Fruit fly (Drosophila melanogaster) whole organism, embryonic: ENCODE data around the gene CG32147.

Experiments
- Atf-2 ChIP-seq: fragments of 200-800 bp; sonication (Bioruptor generic); optimal IDR thresholded peaks from 2 replicates; lab custom pipeline; 2016; ENCODE audit warnings: missing biosample characterization, missing genetic modification characterization
- Awh ChIP-seq: fragments of 200-800 bp; sonication (Bioruptor generic); IDR thresholded peaks from 2 replicates; pipeline ENCODE4, ENCODE4 v1.3.6; 2022; ENCODE audit warnings: missing biosample characterization, missing genetic modification characterization
- CG10462 ChIP-seq: fragments of 200-800 bp; sonication (Bioruptor generic); optimal IDR thresholded peaks from 2 replicates; lab custom pipeline; 2016; ENCODE audit warnings: missing biosample characterization, missing genetic modification characterization
- CG11093 ChIP-seq: fragments of 200-800 bp; sonication (Bioruptor generic); IDR thresholded peaks from 3 replicates; pipeline ENCODE4 v1.3.6; 2022; ENCODE audit warnings: missing biosample characterization, missing genetic modification characterization
- CG12236 ChIP-seq: fragments of 200-800 bp; sonication (Bioruptor generic); optimal IDR thresholded peaks from 2 replicates; lab custom pipeline; 2016; ENCODE audit warnings: missing biosample characterization, missing genetic modification characterization
- CG12769 ChIP-seq: fragments of 200-800 bp; sonication (Bioruptor generic); optimal IDR thresholded peaks from 2 replicates; lab custom pipeline; 2019; ENCODE audit warnings: missing biosample characterization, mild to moderate bottlenecking, missing genetic modification characterization, moderate library complexity
- CG13624 ChIP-seq: fragments of 200-800 bp; sonication (Bioruptor generic); optimal IDR thresholded peaks from 2 replicates; lab custom pipeline; 2016; ENCODE audit warnings: missing biosample characterization, missing genetic modification characterization
- CG1529 ChIP-seq: fragments of 200-800 bp; sonication (Bioruptor generic); optimal IDR thresholded peaks from 3 replicates; lab custom pipeline; 2018; ENCODE audit warnings: missing biosample characterization, missing genetic modification characterization
- CG16815 ChIP-seq: fragments of 200-800 bp; sonication (Bioruptor generic); optimal IDR thresholded peaks from 3 replicates; lab custom pipeline; 2017; ENCODE audit warnings: missing biosample characterization, mild to moderate bottlenecking, missing genetic modification characterization
- CG17328 ChIP-seq: fragments of 200-800 bp; sonication (Bioruptor generic); IDR thresholded peaks from 2 replicates; pipeline ENCODE4 v1.3.6; 2022; ENCODE audit warnings: missing biosample characterization, missing genetic modification characterization
- CG17361 ChIP-seq: fragments of 200-800 bp; sonication (Bioruptor generic); IDR thresholded peaks from 3 replicates; pipeline ENCODE4 v1.3.6; 2022; ENCODE audit warnings: missing biosample characterization, missing genetic modification characterization
- CG2678 ChIP-seq: fragments of 200-800 bp; sonication (Bioruptor generic); optimal IDR thresholded peaks from 3 replicates; lab custom pipeline; 2019; ENCODE audit warnings: missing biosample characterization, mild to moderate bottlenecking, missing genetic modification characterization, moderate library complexity
- CG31224 ChIP-seq: fragments of 200-800 bp; sonication (Bioruptor generic); IDR thresholded peaks from 2 replicates; pipeline ENCODE4 v1.3.6; 2022; ENCODE audit warnings: missing biosample characterization, missing genetic modification characterization
- CG32532 ChIP-seq: fragments of 200-800 bp; sonication (Bioruptor generic); IDR thresholded peaks from 2 replicates; pipeline ENCODE4 v1.3.6; 2022; ENCODE audit warnings: missing biosample characterization, missing genetic modification characterization
- CG33557 ChIP-seq: fragments of 200-800 bp; sonication (Bioruptor generic); optimal IDR thresholded peaks from 2 replicates; lab custom pipeline; 2019; ENCODE audit warnings: missing biosample characterization, mild to moderate bottlenecking, missing genetic modification characterization, moderate library complexity
- CG3407 ChIP-seq: fragments of 200-800 bp; sonication (Bioruptor generic); optimal IDR thresholded peaks from 2 replicates; lab custom pipeline; 2018; ENCODE audit warnings: missing biosample characterization, mild to moderate bottlenecking, missing genetic modification characterization
- CG34422 ChIP-seq: fragments of 200-800 bp; sonication (Bioruptor generic); IDR thresholded peaks from 3 replicates; pipeline ENCODE4 v1.3.6; 2022; ENCODE audit warnings: missing biosample characterization, missing genetic modification characterization
- CG3995 ChIP-seq: fragments of 200-800 bp; sonication (Bioruptor generic); optimal IDR thresholded peaks from 3 replicates; lab custom pipeline; 2016; ENCODE audit warnings: missing biosample characterization, missing genetic modification characterization
- CG4730 ChIP-seq: fragments of 200-800 bp; sonication (Bioruptor generic); IDR thresholded peaks from 2 replicates; pipeline ENCODE4 v1.3.6; 2022; ENCODE audit warnings: missing biosample characterization, missing genetic modification characterization
- CG6689 ChIP-seq: fragments of 200-800 bp; sonication (Bioruptor generic); IDR thresholded peaks from 2 replicates; pipeline ENCODE4 v1.3.6; 2022; ENCODE audit warnings: missing biosample characterization, missing genetic modification characterization
- CG9727 ChIP-seq: fragments of 200-800 bp; sonication (Bioruptor generic); optimal IDR thresholded peaks from 3 replicates; lab custom pipeline; 2017; ENCODE audit warnings: missing biosample characterization, mild to moderate bottlenecking, missing genetic modification characterization
- CG9797 ChIP-seq: fragments of 200-800 bp; sonication (Bioruptor generic); optimal IDR thresholded peaks from 3 replicates; lab custom pipeline; 2018; ENCODE audit warnings: missing biosample characterization, mild to moderate bottlenecking, missing genetic modification characterization
- CkIIα-i1 ChIP-seq: fragments of 200-800 bp; sonication (Bioruptor generic); IDR thresholded peaks from 2 replicates; pipeline ENCODE4 v1.3.6; 2022; ENCODE audit warnings: missing biosample characterization, missing genetic modification characterization
- Dip3 ChIP-seq: fragments of 200-800 bp; sonication (Bioruptor generic); optimal IDR thresholded peaks from 3 replicates; lab custom pipeline; 2016; ENCODE audit warnings: missing biosample characterization, missing genetic modification characterization
- HLH3B ChIP-seq: fragments of 200-800 bp; sonication (Bioruptor generic); IDR thresholded peaks from 2 replicates; pipeline ENCODE4 v1.3.6; 2022; ENCODE audit warnings: missing biosample characterization, missing genetic modification characterization
- HmgZ ChIP-seq: fragments of 200-800 bp; sonication (Bioruptor generic); optimal IDR thresholded peaks from 2 replicates; lab custom pipeline; 2018; ENCODE audit warnings: missing biosample characterization, mild to moderate bottlenecking, missing genetic modification characterization
- Kr ChIP-seq: fragments of 200-800 bp; sonication (Bioruptor generic); optimal IDR thresholded peaks from 2 replicates; lab custom pipeline; 2017; ENCODE audit warnings: missing biosample characterization, mild to moderate bottlenecking, missing genetic modification characterization
- MBD-R2 ChIP-seq: fragments of 200-800 bp; sonication (Bioruptor generic); IDR thresholded peaks from 2 replicates; pipeline ENCODE4 v1.3.6; 2022; ENCODE audit warnings: missing biosample characterization, missing genetic modification characterization
- Meics ChIP-seq: fragments of 200-800 bp; sonication (Bioruptor generic); optimal IDR thresholded peaks from 2 replicates; lab custom pipeline; 2017; ENCODE audit warnings: missing biosample characterization, mild to moderate bottlenecking, missing genetic modification characterization
- Neu2 ChIP-seq: fragments of 200-800 bp; sonication (Bioruptor generic); optimal IDR thresholded peaks from 3 replicates; lab custom pipeline; 2016; ENCODE audit warnings: missing biosample characterization, missing genetic modification characterization, borderline replicate concordance
- Nf-YC ChIP-seq: fragments of 200-800 bp; optimal IDR thresholded peaks from 3 replicates; lab custom pipeline; 2019; ENCODE audit warnings: missing biosample characterization, mild to moderate bottlenecking, missing genetic modification characterization, moderate library complexity
- Scr ChIP-seq: fragments of 200-800 bp; sonication (Bioruptor generic); IDR thresholded peaks from 2 replicates; pipeline ENCODE4 v1.3.6; 2022; ENCODE audit warnings: missing biosample characterization, missing genetic modification characterization; ENCODE audit not compliant: partially characterized antibody
- ap ChIP-seq: fragments of 200-800 bp; sonication (Bioruptor generic); IDR thresholded peaks from 2 replicates; pipeline ENCODE4 v1.3.6; 2022; ENCODE audit warnings: missing biosample characterization, missing genetic modification characterization
- bcd ChIP-seq: fragments of 200-800 bp; sonication (Bioruptor generic); optimal IDR thresholded peaks from 2 replicates; lab custom pipeline; 2017; ENCODE audit warnings: missing biosample characterization, mild to moderate bottlenecking, missing genetic modification characterization
- br ChIP-seq: fragments of >200 bp; optimal IDR thresholded peaks from 2 replicates; lab custom pipeline; 2017
- btn ChIP-seq: fragments of 200-800 bp; sonication (Bioruptor generic); optimal IDR thresholded peaks from 2 replicates; lab custom pipeline; 2016; ENCODE audit warnings: missing biosample characterization, missing genetic modification characterization
- cad ChIP-seq: fragments of >200 bp; optimal IDR thresholded peaks from 2 replicates; lab custom pipeline; 2017; ENCODE audit warnings: missing biosample characterization, missing genetic modification characterization
- corto ChIP-seq: fragments of 200-800 bp; sonication (Bioruptor generic); optimal IDR thresholded peaks from 2 replicates; lab custom pipeline; 2016; ENCODE audit warnings: missing biosample characterization, mild to moderate bottlenecking, missing genetic modification characterization, moderate library complexity
- crol ChIP-seq: fragments of 200-800 bp; sonication (Bioruptor generic); IDR thresholded peaks from 2 replicates; pipeline ENCODE4 v1.3.6; 2022; ENCODE audit warnings: missing biosample characterization, missing genetic modification characterization
- lola ChIP-seq, 3 experiments: fragments of >200 bp in 2 of 3; fragments of 200-800 bp in 1 of 3; sonication (Bioruptor generic) in 1 of 3; optimal IDR thresholded peaks; 2 replicates each; lab custom pipeline; 2017 to 2019; ENCODE audit warnings: missing biosample characterization in 3 of 3, missing genetic modification characterization in 3 of 3, mild to moderate bottlenecking in 1 of 3, moderate library complexity in 1 of 3
- pan ChIP-seq, 4 experiments: fragments of >200 bp in 3 of 4; fragments of 200-800 bp in 1 of 4; sonication (Bioruptor generic) in 1 of 4; optimal IDR thresholded peaks in 3 of 4; IDR thresholded peaks in 1 of 4; 2 replicates each; pipeline versions ENCODE4 v1.3.6 to Lab custom; 2017 to 2022; ENCODE audit warnings: missing biosample characterization in 2 of 4, missing genetic modification characterization in 2 of 4, mixed read lengths in 1 of 4
- prd ChIP-seq, 3 experiments: fragments of >200 bp in 2 of 3; fragments of 200-800 bp in 1 of 3; sonication (Bioruptor generic) in 1 of 3; optimal IDR thresholded peaks in 2 of 3; IDR thresholded peaks in 1 of 3; 2 replicates in 2 of 3; 3 replicates in 1 of 3; pipeline versions ENCODE4 v1.3.6 to Lab custom; 2017 to 2022; ENCODE audit warnings: missing biosample characterization in 1 of 3, missing genetic modification characterization in 1 of 3
- ranshi ChIP-seq: fragments of 200-800 bp; sonication (Bioruptor generic); IDR thresholded peaks from 2 replicates; pipeline ENCODE4 v1.3.6; 2022; ENCODE audit warnings: missing biosample characterization, missing genetic modification characterization
- sens-2 ChIP-seq: fragments of 200-800 bp; sonication (Bioruptor generic); IDR thresholded peaks from 2 replicates; pipeline ENCODE4 v1.3.6; 2022; ENCODE audit warnings: missing biosample characterization, missing genetic modification characterization
- ssp ChIP-seq: fragments of 200-800 bp; sonication (Bioruptor generic); IDR thresholded peaks from 2 replicates; pipeline ENCODE4 v1.3.6; 2022; ENCODE audit warnings: missing biosample characterization, missing genetic modification characterization
- tio ChIP-seq: fragments of 200-800 bp; sonication (Bioruptor generic); optimal IDR thresholded peaks from 2 replicates; lab custom pipeline; 2017; ENCODE audit warnings: missing biosample characterization, missing genetic modification characterization, inconsistent platforms
- twi ChIP-seq: fragments of 200-800 bp; optimal IDR thresholded peaks from 2 replicates; lab custom pipeline; 2019; ENCODE audit warnings: missing biosample characterization, mild to moderate bottlenecking, missing genetic modification characterization, moderate library complexity
- vvl ChIP-seq: fragments of 200-800 bp; sonication (Bioruptor generic); IDR thresholded peaks from 2 replicates; pipeline ENCODE4 v1.3.6; 2022; ENCODE audit warnings: missing biosample characterization, missing genetic modification characterization

Gene CG32147

dm6 chr3L:15172404-15173055 lies 28.7 kb upstream of the CG32147 start (continued):
- no peak for TF ChIP-seq sens-2 (GFP tag; lab: Robert Waterston, UW)
- TF ChIP-seq CG6689 (GFP tag; lab: Robert Waterston, UW), result no peak
- no peak for TF ChIP-seq vvl (GFP tag; lab: Robert Waterston, UW)
- no peak for TF ChIP-seq MBD-R2 (GFP tag; lab: Robert Waterston, UW)
- TF ChIP-seq HLH3B (GFP tag; lab: Robert Waterston, UW), result no peak
- no peak for TF ChIP-seq CG12236 (GFP tag; lab: Kevin White, UChicago)
- no peak for TF ChIP-seq CG10462 (GFP tag; lab: Kevin White, UChicago)
- no peak for TF ChIP-seq CG3407
- TF ChIP-seq CG32532 (GFP tag; lab: Robert Waterston, UW), result no peak
- TF ChIP-seq CG4730 (GFP tag; lab: Robert Waterston, UW), result no peak
- TF ChIP-seq tio (GFP tag; lab: Kevin White, UChicago), result no peak
- TF ChIP-seq btn (GFP tag; lab: Kevin White, UChicago), result no peak
- TF ChIP-seq Nf-YC (tag; lab: Kevin White, UChicago), result no peak
- no peak for TF ChIP-seq CkIIα-i1 (GFP tag; lab: Robert Waterston, UW)

- TF ChIP-seq CG34422 (GFP tag; lab: Robert Waterston, UW), result no peak
- no peak for TF ChIP-seq HmgZ
- TF ChIP-seq prd (optimal IDR thresholded peaks at IDR 0.05; lab: Kevin White, UChicago), result no peak
- no peak for TF ChIP-seq prd (GFP tag; IDR thresholded peaks at IDR 0.05; lab: Robert Waterston, UW)
- no peak for TF ChIP-seq Kr (GFP tag; lab: Kevin White, UChicago)
- TF ChIP-seq Dip3 (GFP tag; lab: Kevin White, UChicago), result no peak
- TF ChIP-seq CG3995 (GFP tag; lab: Kevin White, UChicago), result no peak
- peak; percentile 4 for TF ChIP-seq bcd (GFP tag; lab: Kevin White, UChicago)
- no peak for TF ChIP-seq pan (optimal IDR thresholded peaks at IDR 0.05; lab: Kevin White, UChicago)
- TF ChIP-seq pan (GFP tag; optimal IDR thresholded peaks at IDR 0.05 in 1 of 2, IDR thresholded peaks at IDR 0.05 in 1 of 2), result no peak
- TF ChIP-seq CG17361, result no peak
- TF ChIP-seq CG9797, result no peak
- peak; percentile 87 for TF ChIP-seq Nf-YC (tag; lab: Kevin White, UChicago)
- TF ChIP-seq ssp, result no peak
- TF ChIP-seq cad (GFP tag; lab: Kevin White, UChicago), result no peak
- TF ChIP-seq corto (GFP tag; lab: Kevin White, UChicago), result no peak
- no peak for TF ChIP-seq br (lab: Kevin White, UChicago)
- peak; percentile 66; the same call in 1 of the 2 replicates for TF ChIP-seq crol (GFP tag; lab: Robert Waterston, UW)
- no peak for TF ChIP-seq CG31224
- no peak for TF ChIP-seq Awh (GFP tag; lab: Robert Waterston, UW)
- TF ChIP-seq lola (GFP tag; optimal IDR thresholded peaks at IDR 0.05; lab: Kevin White, UChicago), result no peak
- no peak for TF ChIP-seq CG17328
- peak; percentile 4; the same call in 1 of the 2 replicates for TF ChIP-seq ranshi (GFP tag; lab: Robert Waterston, UW)
- no peak for TF ChIP-seq ap (GFP tag; lab: Robert Waterston, UW)
- TF ChIP-seq Meics, result no peak
- TF ChIP-seq CG11093, result no peak
- no peak for TF ChIP-seq CG33557
- TF ChIP-seq Scr, result no peak
- TF ChIP-seq Atf-2 (GFP tag; lab: Kevin White, UChicago), result no peak
- no peak for TF ChIP-seq twi (tag; lab: Kevin White, UChicago)
- TF ChIP-seq CG9727, result no peak
- no peak for TF ChIP-seq Neu2 (GFP tag; lab: Kevin White, UChicago)
- TF ChIP-seq CG12769 (tag; lab: Kevin White, UChicago), result no peak
- TF ChIP-seq CG16815 (GFP tag; lab: Kevin White, UChicago), result no peak
- TF ChIP-seq CG2678, result peak; percentile 10
- TF ChIP-seq CG1529, result no peak
- TF ChIP-seq CG13624 (GFP tag; lab: Kevin White, UChicago), result no peak
Observed at dm6 chr3L:15171769-15172403, 28.0 kb upstream of the CG32147 start.
